Worm (Caenorhabditis elegans) whole organism, young adult: ENCODE data around the gene srw-13.

ENCODE experiments used
- B0019.2 ChIP-seq: fragments of 200-800 bp; sonication (Bioruptor generic); conservative IDR thresholded peaks from 2 replicates; pipeline ENCODE4 v1.3.6; 2022; ENCODE audit warnings: missing genetic modification reagents, missing genetic modification characterization, missing compliant biosample characterization
- C06A6.2 ChIP-seq: fragments of 200-800 bp; sonication (Bioruptor generic); conservative IDR thresholded peaks from 2 replicates; pipeline ENCODE4 v1.3.6; 2022; ENCODE audit warnings: missing genetic modification characterization, missing compliant biosample characterization
- F22D6.2 ChIP-seq: sonication (generic microtip); optimal IDR thresholded peaks from 2 replicates; lab custom pipeline; 2016; ENCODE audit warnings: mild to moderate bottlenecking, missing genetic modification characterization, missing compliant biosample characterization
- F37B4.10 ChIP-seq: fragments of 200-800 bp; sonication (Bioruptor generic); IDR thresholded peaks from 2 replicates; pipeline ENCODE4 v1.3.6; 2022; ENCODE audit warnings: missing genetic modification characterization, missing compliant biosample characterization
- F52B5.7 ChIP-seq: sonication (generic microtip); optimal IDR thresholded peaks from 2 replicates; lab custom pipeline; 2016; ENCODE audit warnings: mild to moderate bottlenecking, missing genetic modification characterization, missing compliant biosample characterization
- K11D2.4 ChIP-seq: fragments of 200-800 bp; sonication (Bioruptor generic); IDR thresholded peaks from 2 replicates; pipeline ENCODE4 v1.3.6; 2022; ENCODE audit warnings: missing genetic modification reagents, missing genetic modification characterization, missing compliant biosample characterization
- T07F8.4 ChIP-seq: sonication (generic microtip); optimal IDR thresholded peaks from 2 replicates; lab custom pipeline; 2016; ENCODE audit warnings: mild to moderate bottlenecking, missing genetic modification characterization, moderate library complexity, missing compliant biosample characterization
- T26A5.8 ChIP-seq: sonication (generic microtip); optimal IDR thresholded peaks from 2 replicates; lab custom pipeline; 2016; ENCODE audit warnings: missing genetic modification characterization, missing compliant biosample characterization
- Y53G8AR.9 ChIP-seq: fragments of 200-800 bp; sonication (Bioruptor generic); conservative IDR thresholded peaks from 2 replicates; pipeline ENCODE4 v1.3.6; 2022; ENCODE audit warnings: missing genetic modification reagents, missing genetic modification characterization, missing compliant biosample characterization
- Y67H2A.10 ChIP-seq: fragments of 200-800 bp; sonication (Bioruptor generic); conservative IDR thresholded peaks from 2 replicates; pipeline ENCODE4 v1.3.6; 2022; ENCODE audit warnings: missing genetic modification reagents, missing genetic modification characterization, missing compliant biosample characterization
- akir-1 ChIP-seq: fragments of 200-800 bp; sonication (Bioruptor generic); optimal IDR thresholded peaks from 2 replicates; lab custom pipeline; 2018; ENCODE audit warnings: mild to moderate bottlenecking, missing genetic modification characterization, moderate library complexity, missing compliant biosample characterization
- ama-1 ChIP-seq, 3 experiments: fragments of 150-350 bp in 1 of 3; sonication (generic microtip) in 2 of 3; optimal IDR thresholded peaks; 2 replicates each; lab custom pipeline; 2014 to 2018; ENCODE audit warnings: missing biosample characterization in 2 of 3, missing genetic modification characterization in 2 of 3, missing genetic modification reagents in 2 of 3
- atf-7 ChIP-seq: sonication (generic microtip); optimal IDR thresholded peaks from 2 replicates; lab custom pipeline; 2017; ENCODE audit warnings: mild to moderate bottlenecking, missing genetic modification characterization, missing compliant biosample characterization
- attf-3 ChIP-seq: fragments of 200-800 bp; sonication (Bioruptor generic); conservative IDR thresholded peaks from 2 replicates; pipeline ENCODE4 v1.3.6; 2022; ENCODE audit warnings: missing genetic modification reagents, missing genetic modification characterization, missing compliant biosample characterization
- bed-1 ChIP-seq: fragments of 200-800 bp; sonication (Bioruptor generic); IDR thresholded peaks from 2 replicates; pipeline ENCODE4 v1.3.6; 2022; ENCODE audit warnings: missing genetic modification reagents, missing genetic modification characterization, missing compliant biosample characterization
- cebp-1 ChIP-seq, 2 experiments: fragments of 200-800 bp in 1 of 2; sonication (Bioruptor generic) in 1 of 2; sonication (generic microtip) in 1 of 2; IDR thresholded peaks in 1 of 2; optimal IDR thresholded peaks in 1 of 2; 2 replicates each; pipeline versions ENCODE4 v1.3.6 to Lab custom; 2017 to 2022; ENCODE audit warnings: missing compliant biosample characterization in 2 of 2, missing genetic modification characterization in 2 of 2, mild to moderate bottlenecking in 1 of 2, missing genetic modification reagents in 1 of 2, moderate library complexity in 1 of 2
- ceh-100 ChIP-seq: fragments of 200-800 bp; sonication (Bioruptor generic); IDR thresholded peaks from 2 replicates; pipeline ENCODE4 v1.3.6; 2022; ENCODE audit warnings: missing genetic modification reagents, missing genetic modification characterization, missing compliant biosample characterization
- ceh-27 ChIP-seq: fragments of 200-800 bp; sonication (Bioruptor generic); optimal IDR thresholded peaks from 2 replicates; lab custom pipeline; 2018; ENCODE audit warnings: mild to moderate bottlenecking, missing genetic modification characterization, moderate library complexity, missing compliant biosample characterization
- ceh-40 ChIP-seq: fragments of 200-800 bp; sonication (Bioruptor generic); IDR thresholded peaks from 2 replicates; pipeline ENCODE4 v1.3.6; 2022; ENCODE audit warnings: missing genetic modification characterization, missing compliant biosample characterization
- ceh-79 ChIP-seq: sonication (generic microtip); optimal IDR thresholded peaks from 2 replicates; lab custom pipeline; 2017; ENCODE audit warnings: mild to moderate bottlenecking, missing genetic modification characterization, missing compliant biosample characterization
- die-1 ChIP-seq: sonication (generic microtip); optimal IDR thresholded peaks from 2 replicates; lab custom pipeline; 2016; ENCODE audit warnings: missing genotype, mild to moderate bottlenecking, missing genetic modification characterization, missing compliant biosample characterization
- dox-1 ChIP-seq: fragments of 200-800 bp; sonication (Bioruptor generic); IDR thresholded peaks from 2 replicates; pipeline ENCODE4 v1.3.6; 2022; ENCODE audit warnings: missing genetic modification reagents, missing genetic modification characterization, missing compliant biosample characterization
- dpff-1 ChIP-seq: sonication (generic microtip); optimal IDR thresholded peaks from 2 replicates; lab custom pipeline; 2017; ENCODE audit warnings: mild to moderate bottlenecking, missing genetic modification characterization, missing compliant biosample characterization
- egl-18 ChIP-seq: fragments of 200-800 bp; sonication (Bioruptor generic); IDR thresholded peaks from 2 replicates; pipeline ENCODE4 v1.3.6; 2022; ENCODE audit warnings: missing genetic modification reagents, missing genetic modification characterization, missing compliant biosample characterization
- egl-44 ChIP-seq: fragments of 200-800 bp; sonication (Bioruptor generic); IDR thresholded peaks from 2 replicates; pipeline ENCODE4 v1.3.6; 2022; ENCODE audit warnings: missing genetic modification reagents, missing genetic modification characterization, missing compliant biosample characterization
- ets-4 ChIP-seq: fragments of 200-800 bp; sonication (Bioruptor generic); optimal IDR thresholded peaks from 2 replicates; lab custom pipeline; 2018; ENCODE audit warnings: mild to moderate bottlenecking, missing genetic modification characterization, missing compliant biosample characterization
- hlh-26 ChIP-seq: fragments of 200-800 bp; sonication (Bioruptor generic); conservative IDR thresholded peaks from 2 replicates; pipeline ENCODE4 v1.3.6; 2022; ENCODE audit warnings: missing genetic modification reagents, missing genetic modification characterization, missing compliant biosample characterization
- let-607 ChIP-seq, 2 experiments: fragments of 200-800 bp in 1 of 2; sonication (Bioruptor generic) in 1 of 2; sonication (generic microtip) in 1 of 2; optimal IDR thresholded peaks; 2 replicates each; lab custom pipeline; 2016 to 2018; ENCODE audit warnings: mild to moderate bottlenecking in 2 of 2, missing compliant biosample characterization in 2 of 2, missing genetic modification characterization in 2 of 2, moderate library complexity in 2 of 2, missing genotype in 1 of 2
- lin-35 ChIP-seq, 3 experiments: fragments of 150-350 bp in 2 of 3; sonication (generic microtip) in 1 of 3; optimal IDR thresholded peaks; 2 replicates each; lab custom pipeline; 2014 to 2018; ENCODE audit warnings: missing biosample characterization in 3 of 3, missing genetic modification characterization in 3 of 3, missing genetic modification reagents in 3 of 3
- lsy-27 ChIP-seq: sonication (generic microtip); optimal IDR thresholded peaks from 2 replicates; lab custom pipeline; 2017; ENCODE audit warnings: missing genetic modification characterization, mild to moderate bottlenecking, missing compliant biosample characterization, antibody characterized with exemption, missing genotype, borderline replicate concordance; ENCODE audit not compliant: insufficient read depth
- madf-6 ChIP-seq: fragments of 200-800 bp; sonication (Bioruptor generic); IDR thresholded peaks from 2 replicates; pipeline ENCODE4 v1.3.6; 2022; ENCODE audit warnings: missing genetic modification reagents, missing genetic modification characterization, missing compliant biosample characterization
- madf-8 ChIP-seq: fragments of 200-800 bp; sonication (Bioruptor generic); conservative IDR thresholded peaks from 2 replicates; pipeline ENCODE4 v1.3.6; 2022; ENCODE audit warnings: missing genetic modification reagents, missing genetic modification characterization, missing compliant biosample characterization
- nfya-1 ChIP-seq: sonication (generic microtip); optimal IDR thresholded peaks from 2 replicates; lab custom pipeline; 2017; ENCODE audit warnings: antibody characterized with exemption, missing compliant biosample characterization, missing genetic modification characterization, borderline replicate concordance; ENCODE audit not compliant: insufficient read depth
- nfyb-1 ChIP-seq: fragments of 200-800 bp; sonication (Bioruptor generic); IDR thresholded peaks from 2 replicates; pipeline ENCODE4 v1.3.6; 2022; ENCODE audit warnings: missing genetic modification reagents, missing genetic modification characterization, missing compliant biosample characterization
- nhr-179 ChIP-seq: sonication (generic microtip); optimal IDR thresholded peaks from 2 replicates; lab custom pipeline; 2016; ENCODE audit warnings: mild to moderate bottlenecking, missing genetic modification characterization, missing compliant biosample characterization
- nhr-80 ChIP-seq: sonication (generic microtip); optimal IDR thresholded peaks from 2 replicates; lab custom pipeline; 2016; ENCODE audit warnings: missing genetic modification characterization, missing compliant biosample characterization
- nhr-90 ChIP-seq: sonication (generic microtip); optimal IDR thresholded peaks from 2 replicates; lab custom pipeline; 2016; ENCODE audit warnings: missing genotype, mild to moderate bottlenecking, missing genetic modification characterization, missing compliant biosample characterization
- pha-4 ChIP-seq: fragments of 150-350 bp; sonication (generic microtip); optimal IDR thresholded peaks from 2 replicates; lab custom pipeline; 2014; ENCODE audit warnings: missing biosample characterization, missing genetic modification reagents, missing genetic modification characterization
- snpc-4 ChIP-seq, 5 experiments: fragments of 150-350 bp in 1 of 5; sonication (generic microtip) in 4 of 5; optimal IDR thresholded peaks; 2 replicates each; lab custom pipeline; 2014 to 2018; ENCODE audit warnings: missing genetic modification characterization in 5 of 5, missing biosample characterization in 3 of 5, antibody characterized with exemption in 2 of 5, mild to moderate bottlenecking in 2 of 5, missing compliant biosample characterization in 2 of 5, missing genotype in 2 of 5, moderate library complexity in 2 of 5, missing genetic modification reagents in 1 of 5
- tbp1 ChIP-seq: fragments of 200-800 bp; sonication (Bioruptor generic); optimal IDR thresholded peaks from 2 replicates; lab custom pipeline; 2018; ENCODE audit warnings: mild to moderate bottlenecking, missing genetic modification characterization, missing compliant biosample characterization
- tlf-1 ChIP-seq: fragments of 200-800 bp; sonication (Bioruptor generic); optimal IDR thresholded peaks from 2 replicates; lab custom pipeline; 2018; ENCODE audit warnings: mild to moderate bottlenecking, missing genetic modification characterization, missing compliant biosample characterization
- unc-62 ChIP-seq: fragments of 150-350 bp; optimal IDR thresholded peaks from 2 replicates; lab custom pipeline; 2014; ENCODE audit warnings: missing biosample characterization, missing genetic modification reagents, missing genetic modification characterization
- ztf-26 ChIP-seq: sonication (generic microtip); optimal IDR thresholded peaks from 2 replicates; lab custom pipeline; 2017; ENCODE audit warnings: missing genetic modification characterization, missing compliant biosample characterization

Gene srw-13

ce11 chrV:15187083-15188057 lies 44.9 kb upstream of the srw-13 start, which contains the start of the genes cyn-7 and bath-36 (continued):
- no peak for TF ChIP-seq snpc-4 (GFP tag; optimal IDR thresholded peaks at IDR 0.05; lab: Kevin White, UChicago)
- TF ChIP-seq snpc-4 (tag; optimal IDR thresholded peaks at IDR 0.05; lab: Kevin White, UChicago): peak in 2 of 4 experiments; percentile 68 to 71
- TF ChIP-seq dpff-1 (tag; lab: Kevin White, UChicago): no peak
- TF ChIP-seq atf-7 (tag; lab: Kevin White, UChicago): peak; percentile 28
- TF ChIP-seq cebp-1 (GFP tag; IDR thresholded peaks at IDR 0.05; lab: Robert Waterston, UW): no peak; the same call in 1 of the 2 replicates
- TF ChIP-seq cebp-1 (tag; optimal IDR thresholded peaks at IDR 0.05; lab: Kevin White, UChicago): peak; percentile 61
- peak; percentile 80 for TF ChIP-seq nhr-80 (tag; lab: Kevin White, UChicago)
- no peak for TF ChIP-seq hlh-26
- peak; percentile 49 for TF ChIP-seq ztf-26 (tag; lab: Kevin White, UChicago)
- peak; percentile 54 for TF ChIP-seq tbp1 (GFP tag; lab: Kevin White, UChicago)
- no peak for TF ChIP-seq ama-1 (optimal IDR thresholded peaks at IDR 0.05; lab: Kevin White, UChicago)
- no peak for TF ChIP-seq ama-1 (GFP tag; optimal IDR thresholded peaks at IDR 0.05; lab: Kevin White, UChicago)
- 0 out of 2 replicates have a peak, but pooled peaks have one; percentile 31 for TF ChIP-seq C06A6.2
- TF ChIP-seq pha-4 (tag; lab: Kevin White, UChicago): peak; percentile 36
- TF ChIP-seq madf-6 (GFP tag; lab: Robert Waterston, UW): peak; percentile 90
- TF ChIP-seq attf-3 (GFP tag; lab: Robert Waterston, UW): no peak; the same call in 1 of the 2 replicates
- TF ChIP-seq tlf-1 (GFP tag; lab: Kevin White, UChicago): peak; percentile 86
- no peak for TF ChIP-seq nhr-90 (tag; lab: Kevin White, UChicago)
- no peak for TF ChIP-seq nhr-179
- 0 out of 2 replicates have a peak, but pooled peaks have one; percentile 25 for TF ChIP-seq B0019.2 (GFP tag; lab: Robert Waterston, UW)
- no peak for TF ChIP-seq ceh-40
- peak; percentile 10 for TF ChIP-seq ets-4 (GFP tag; lab: Kevin White, UChicago)
- TF ChIP-seq nfya-1 (tag; lab: Kevin White, UChicago): no peak
- TF ChIP-seq egl-44: no peak
- TF ChIP-seq lin-35 (GFP tag; optimal IDR thresholded peaks at IDR 0.05; lab: Kevin White, UChicago): peak in 1 of 3 experiments; percentile 66
- TF ChIP-seq nfyb-1 (GFP tag; lab: Robert Waterston, UW): peak; percentile 53; the same call in 1 of the 2 replicates
- no peak for TF ChIP-seq F22D6.2 (tag; lab: Kevin White, UChicago)
- TF ChIP-seq dox-1 (GFP tag; lab: Robert Waterston, UW): peak; percentile 68
- TF ChIP-seq unc-62 (GFP tag; lab: Kevin White, UChicago): no peak
- TF ChIP-seq ceh-27 (GFP tag; lab: Kevin White, UChicago): no peak
- TF ChIP-seq madf-8 (GFP tag; lab: Robert Waterston, UW): peak; percentile 67
- TF ChIP-seq T26A5.8 (tag; lab: Kevin White, UChicago): no peak
- peak; percentile 44; the same call in 1 of the 2 replicates for TF ChIP-seq ceh-100
- 0 out of 2 replicates have a peak, but pooled peaks have one; percentile 29 for TF ChIP-seq Y67H2A.10 (GFP tag; lab: Robert Waterston, UW)
- peak; percentile 71; the same call in 1 of the 2 replicates for TF ChIP-seq K11D2.4 (GFP tag; lab: Robert Waterston, UW)
- TF ChIP-seq die-1 (tag; lab: Kevin White, UChicago): no peak
- no peak for TF ChIP-seq F52B5.7 (tag; lab: Kevin White, UChicago)
- TF ChIP-seq akir-1 (GFP tag; lab: Kevin White, UChicago): no peak
- no peak for TF ChIP-seq F37B4.10 (GFP tag; lab: Robert Waterston, UW)
- no peak for TF ChIP-seq T07F8.4
- no peak for TF ChIP-seq ceh-79 (tag; lab: Kevin White, UChicago)
- TF ChIP-seq egl-18 (GFP tag; lab: Robert Waterston, UW): no peak
- TF ChIP-seq lsy-27 (tag; lab: Kevin White, UChicago): no peak
- TF ChIP-seq let-607 (tag; optimal IDR thresholded peaks at IDR 0.05; lab: Kevin White, UChicago): peak in 1 of 2 experiments; percentile 63
- no peak for TF ChIP-seq bed-1 (GFP tag; lab: Robert Waterston, UW)
- 0 out of 2 replicates have a peak, but pooled peaks have one; percentile 7 for TF ChIP-seq Y53G8AR.9 (GFP tag; lab: Robert Waterston, UW)
